Worm (Caenorhabditis elegans): ENCODE measurements around the gene F36A4.4.

The F36A4.4 gene

DNA sequence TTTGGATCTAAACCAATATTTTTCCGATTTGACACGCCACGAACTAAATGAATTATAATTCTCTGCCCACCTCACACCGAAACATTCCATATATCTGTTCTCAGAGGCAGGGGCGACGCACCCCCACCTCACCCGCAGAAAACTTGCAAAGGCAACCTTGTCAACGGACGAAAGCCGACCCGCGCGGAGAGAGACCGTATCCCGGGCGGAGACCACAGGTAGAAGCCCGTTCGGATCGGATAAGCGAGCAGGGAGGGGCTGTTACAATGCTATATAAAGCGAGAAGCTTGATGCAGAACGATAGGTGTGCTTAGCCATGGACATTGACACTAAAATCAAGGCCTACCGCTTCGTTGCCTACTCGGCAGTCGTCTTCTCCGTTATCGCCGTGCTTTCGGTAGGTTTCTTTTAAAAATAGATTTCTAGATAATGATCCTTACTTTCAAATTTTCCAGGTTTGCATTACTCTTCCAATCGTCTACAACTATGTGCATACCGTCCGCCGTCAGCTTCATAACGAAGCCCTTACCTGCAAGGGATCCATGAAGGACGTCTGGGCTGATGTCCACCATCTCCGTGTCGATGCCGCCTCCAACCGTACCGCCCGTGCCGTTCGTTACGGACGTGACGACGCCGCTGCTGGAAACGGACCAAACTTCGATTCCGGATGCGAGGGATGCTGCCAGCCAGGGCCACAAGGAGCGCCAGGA, 31.9 kb upstream of the F36A4.4 start, which contains the start of the genes zipt-2.2 and dpy-13:
TSS of gene zipt-2.2 (minus strand) at position 51 of the 710 bp plus-strand sequence.
TSS of gene dpy-13 (plus strand) at position 300 of the 710 bp plus-strand sequence.
- TF ChIP-seq ham-2 (GFP tag; optimal IDR thresholded peaks at IDR 0.05) = peak; percentile 68
- no peak for TF ChIP-seq pha-4 (tag; optimal IDR thresholded peaks at IDR 0.05)
- no peak for TF ChIP-seq tbx-8 (GFP tag; optimal IDR thresholded peaks at IDR 0.05)

DNA sequence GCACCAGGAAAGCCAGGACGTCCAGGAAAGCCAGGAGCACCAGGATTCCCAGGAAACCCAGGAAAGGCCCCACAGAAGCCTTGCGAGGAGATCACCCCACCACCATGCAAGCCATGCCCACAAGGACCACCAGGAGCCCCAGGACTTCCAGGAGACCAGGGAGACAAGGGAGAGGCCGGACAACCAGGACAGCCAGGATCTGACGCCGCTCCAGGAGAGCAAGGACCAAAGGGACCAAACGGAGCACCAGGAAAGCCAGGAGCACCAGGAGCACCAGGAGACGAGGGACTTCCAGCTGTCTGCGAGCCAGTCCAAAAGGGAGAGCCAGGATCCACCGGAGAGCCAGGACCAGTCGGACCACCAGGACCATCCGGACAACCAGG, 31.4 kb upstream of the F36A4.4 start:
- TF ChIP-seq nhr-2 (tag; optimal IDR thresholded peaks at IDR 0.05) (no peak), unc-62 (GFP tag; optimal IDR thresholded peaks at IDR 0.05) (no peak), tbx-8 (GFP tag; optimal IDR thresholded peaks at IDR 0.05) (no peak), ceh-39 (tag; optimal IDR thresholded peaks at IDR 0.05) (no peak), mab-5 (tag; optimal IDR thresholded peaks at IDR 0.05) (no peak), nhr-28 (tag; optimal IDR thresholded peaks at IDR 0.05) (no peak), zip-8 (tag; optimal IDR thresholded peaks at IDR 0.05) (no peak), drap-1 (GFP tag; optimal IDR thresholded peaks at IDR 0.05) (no peak), mls-2 (tag; optimal IDR thresholded peaks at IDR 0.05) (no peak), ztf-11 (tag; optimal IDR thresholded peaks at IDR 0.05) (no peak)

DNA sequence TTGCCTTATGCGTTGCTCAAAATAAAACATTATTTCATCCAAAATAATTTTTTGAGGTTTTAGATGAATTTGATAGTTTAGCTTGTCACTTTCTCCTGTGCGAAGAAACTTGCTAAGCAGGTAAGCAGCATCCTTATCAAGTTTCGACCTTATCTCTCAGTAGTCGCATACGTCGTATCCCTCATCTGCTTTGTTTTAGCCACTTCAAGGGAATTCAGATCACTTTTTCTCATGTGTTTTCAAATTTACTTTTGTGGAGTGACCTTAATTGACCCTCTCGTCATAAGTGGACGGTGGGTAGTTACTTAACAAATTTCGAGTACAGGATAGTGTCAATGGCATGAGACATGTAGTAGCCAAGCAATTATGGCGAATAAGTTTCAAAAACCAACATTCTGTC, 30.7 kb upstream of the F36A4.4 start:
- TF ChIP-seq drap-1 (GFP tag; optimal IDR thresholded peaks at IDR 0.05) (no peak), elt-3 (tag; optimal IDR thresholded peaks at IDR 0.05) (no peak), snpc-4 (tag; optimal IDR thresholded peaks at IDR 0.05) (no peak), lin-32 (GFP tag; optimal IDR thresholded peaks at IDR 0.05) (no peak), cnd-1 (tag; optimal IDR thresholded peaks at IDR 0.05) (no peak), ces-1 (GFP tag; optimal IDR thresholded peaks at IDR 0.05) (no peak), nhr-28 (tag; optimal IDR thresholded peaks at IDR 0.05) (no peak), M03D4.4 (tag; optimal IDR thresholded peaks at IDR 0.05) (no peak)

DNA sequence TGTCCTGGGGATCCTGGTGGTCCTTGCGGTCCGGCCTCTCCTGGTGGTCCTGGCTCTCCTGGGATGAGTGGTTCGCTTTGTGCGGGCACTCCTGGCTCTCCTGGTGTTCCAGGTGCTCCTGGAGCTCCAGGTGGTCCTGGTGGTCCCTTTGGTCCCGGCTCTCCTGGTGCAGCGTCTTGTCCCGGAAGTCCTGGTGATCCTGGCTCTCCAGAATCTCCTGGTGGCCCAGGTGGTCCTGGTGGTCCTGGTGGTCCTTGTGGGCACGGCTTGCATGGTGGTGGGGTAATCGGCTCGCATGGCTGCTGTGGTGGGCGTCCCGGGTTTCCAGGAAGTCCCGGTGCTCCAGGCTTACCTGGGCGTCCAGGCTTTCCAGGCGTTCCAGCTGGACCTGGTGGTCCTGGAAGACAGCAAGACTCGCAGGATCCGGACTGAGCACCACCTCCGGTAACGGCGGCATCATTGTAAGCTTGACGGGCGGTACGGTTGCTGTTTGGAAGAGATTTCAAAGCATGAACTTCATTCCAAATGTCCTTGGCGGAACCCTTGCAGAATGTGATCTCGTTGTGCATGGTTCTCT, 23.5 kb upstream of the F36A4.4 start:
- TF ChIP-seq mab-5 (tag; optimal IDR thresholded peaks at IDR 0.05) (no peak), flh-1 (GFP tag; optimal IDR thresholded peaks at IDR 0.05) (no peak), sptf-1 (tag; optimal IDR thresholded peaks at IDR 0.05) (no peak), mls-2 (tag; optimal IDR thresholded peaks at IDR 0.05) (no peak), ces-1 (GFP tag; optimal IDR thresholded peaks at IDR 0.05) (no peak), unc-39 (tag; optimal IDR thresholded peaks at IDR 0.05) (no peak), cnd-1 (tag; optimal IDR thresholded peaks at IDR 0.05) (no peak), sem-2 (GFP tag; optimal IDR thresholded peaks at IDR 0.05) (no peak), nhr-76 (tag; optimal IDR thresholded peaks at IDR 0.05) (no peak), pha-4 (tag; optimal IDR thresholded peaks at IDR 0.05) (no peak), tbx-8 (GFP tag; optimal IDR thresholded peaks at IDR 0.05) (no peak), elt-1 (tag; optimal IDR thresholded peaks at IDR 0.05; ENCODE audit: borderline replicate concordance, insufficient read depth) (no peak), mep-1 (tag; optimal IDR thresholded peaks at IDR 0.05) (no peak), unc-120 (tag; optimal IDR thresholded peaks at IDR 0.05; ENCODE audit: poor library complexity, severe bottlenecking) (no peak), ceh-43 (GFP tag; optimal IDR thresholded peaks at IDR 0.05) (no peak), unc-62 (GFP tag; optimal IDR thresholded peaks at IDR 0.05) (no peak), ceh-39 (tag; optimal IDR thresholded peaks at IDR 0.05) (no peak)

DNA sequence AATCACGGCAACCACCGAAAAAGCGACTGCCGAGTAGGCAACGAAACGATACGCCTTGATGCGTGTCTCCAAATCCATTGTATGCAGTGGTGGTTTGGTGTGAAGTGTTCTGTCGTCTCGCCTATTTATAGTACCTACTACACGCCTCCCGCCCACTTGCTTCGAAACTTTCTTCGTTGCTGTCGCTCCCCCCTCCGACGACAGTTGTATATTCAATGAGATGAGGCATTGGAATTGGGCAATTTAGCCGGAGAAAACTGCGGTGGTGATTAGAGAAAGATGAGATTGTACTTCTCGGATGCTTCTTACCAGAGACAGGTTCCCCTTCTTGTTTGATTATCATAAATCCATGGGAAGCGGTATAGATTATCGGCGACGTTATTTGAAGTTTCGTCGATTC, 22.9 kb upstream of the F36A4.4 start, which contains the start of gene col-34:
TSS of gene col-34 (minus strand) at position 101 of the 400 bp plus-strand sequence.
- TF ChIP-seq elt-1 (tag; optimal IDR thresholded peaks at IDR 0.05; ENCODE audit: borderline replicate concordance, insufficient read depth) (no peak), mab-5 (tag; optimal IDR thresholded peaks at IDR 0.05) (no peak), snpc-4 (tag; optimal IDR thresholded peaks at IDR 0.05) (no peak), blmp-1 (tag; optimal IDR thresholded peaks at IDR 0.05) (no peak), lin-32 (GFP tag; optimal IDR thresholded peaks at IDR 0.05) (no peak), ceh-83 (GFP tag; optimal IDR thresholded peaks at IDR 0.05) (no peak), ztf-11 (tag; optimal IDR thresholded peaks at IDR 0.05) (no peak), ham-2 (GFP tag; optimal IDR thresholded peaks at IDR 0.05) (no peak), ceh-39 (tag; optimal IDR thresholded peaks at IDR 0.05) (no peak), lin-13 (tag; optimal IDR thresholded peaks at IDR 0.05) (no peak), nhr-28 (tag; optimal IDR thresholded peaks at IDR 0.05) (no peak), hlh-1 (tag; optimal IDR thresholded peaks at IDR 0.05) (no peak), zip-8 (tag; optimal IDR thresholded peaks at IDR 0.05) (no peak), nhr-2 (tag; optimal IDR thresholded peaks at IDR 0.05) (no peak)
